Fruit fly (Drosophila melanogaster): ENCODE data around the gene CG14441.

CG14441 gene

dm6 chrX:6703237-6703636 lies 3.9 kb downstream of the CG14441 start (continued):
- no peak for TF ChIP-seq pzg (GFP tag; optimal IDR thresholded peaks at IDR 0.05)
- no peak for TF ChIP-seq CG2202 (tag; optimal IDR thresholded peaks at IDR 0.05)
- TF ChIP-seq tx (GFP tag; optimal IDR thresholded peaks at IDR 0.05): no peak
- TF ChIP-seq fd96Cb (tag; optimal IDR thresholded peaks at IDR 0.05): peak; percentile 18
- TF ChIP-seq CG17385 (GFP tag; optimal IDR thresholded peaks at IDR 0.05): peak; percentile 22
- peak; percentile 12 for TF ChIP-seq CG7556 (GFP tag; optimal IDR thresholded peaks at IDR 0.05)
- TF ChIP-seq Ssrp (tag; optimal IDR thresholded peaks at IDR 0.05): peak; percentile 5
- TF ChIP-seq NC2β (GFP tag; optimal IDR thresholded peaks at IDR 0.05): no peak
- no peak for TF ChIP-seq sim (GFP tag; IDR thresholded peaks at IDR 0.05)
- peak; percentile 19 for TF ChIP-seq CG18262 (tag; optimal IDR thresholded peaks at IDR 0.05)
- no peak for TF ChIP-seq CG10209 (GFP tag; optimal IDR thresholded peaks at IDR 0.05)
- no peak for TF ChIP-seq CG6254 (GFP tag; optimal IDR thresholded peaks at IDR 0.05)
- TF ChIP-seq CG10543 (GFP tag; optimal IDR thresholded peaks at IDR 0.05): no peak
- TF ChIP-seq NFAT (GFP tag; IDR thresholded peaks at IDR 0.05): no peak
- no peak for TF ChIP-seq B-H1 (GFP tag; IDR thresholded peaks at IDR 0.05)
- no peak for TF ChIP-seq p53 (GFP tag; optimal IDR thresholded peaks at IDR 0.05)
- TF ChIP-seq grau (tag; optimal IDR thresholded peaks at IDR 0.05): no peak
- no peak for TF ChIP-seq CG1233 (GFP tag; optimal IDR thresholded peaks at IDR 0.05)
- no peak for TF ChIP-seq en (GFP tag; optimal IDR thresholded peaks at IDR 0.05)
- TF ChIP-seq scrt (GFP tag; optimal IDR thresholded peaks at IDR 0.05): no peak
- TF ChIP-seq Hmr (GFP tag; optimal IDR thresholded peaks at IDR 0.05): no peak
- peak in 1 of 2 experiments; percentile 4 for TF ChIP-seq Pdp1 (GFP tag; optimal IDR thresholded peaks at IDR 0.05)
- TF ChIP-seq Meics (GFP tag; optimal IDR thresholded peaks at IDR 0.05): no peak
- TF ChIP-seq Scr (GFP tag; IDR thresholded peaks at IDR 0.05; ENCODE audit: partially characterized antibody): no peak

dm6 chrX:6703957-6704356 lies 4.6 kb downstream of the CG14441 start:
- TF ChIP-seq odd (GFP tag; optimal IDR thresholded peaks at IDR 0.05): no peak
- no peak for TF ChIP-seq CG12104 (GFP tag; optimal IDR thresholded peaks at IDR 0.05)
- TF ChIP-seq tll (GFP tag; optimal IDR thresholded peaks at IDR 0.05): no peak
- no peak for TF ChIP-seq z (GFP tag; IDR thresholded peaks at IDR 0.05)
- TF ChIP-seq bsh (GFP tag; optimal IDR thresholded peaks at IDR 0.05): peak in 1 of 2 experiments; percentile 24

- peak; percentile 63 for TF ChIP-seq exex (tag; optimal IDR thresholded peaks at IDR 0.05)
- TF ChIP-seq CG13123 (GFP tag; optimal IDR thresholded peaks at IDR 0.05): no peak
- peak; percentile 8 for TF ChIP-seq cwo (GFP tag; optimal IDR thresholded peaks at IDR 0.05)
- no peak for TF ChIP-seq Optix (GFP tag; IDR thresholded peaks at IDR 0.05)
- no peak for TF ChIP-seq CG2199 (GFP tag; IDR thresholded peaks at IDR 0.05)
- no peak for TF ChIP-seq CG15514 (GFP tag; optimal IDR thresholded peaks at IDR 0.05)
- TF ChIP-seq CG17361 (GFP tag; IDR thresholded peaks at IDR 0.05): peak; percentile 62; the same call in 2 of the 3 replicates
- no peak for TF ChIP-seq slou (GFP tag; optimal IDR thresholded peaks at IDR 0.05)
- no peak for TF ChIP-seq CG10979 (tag; optimal IDR thresholded peaks at IDR 0.05)
- no peak for TF ChIP-seq MESR4 (GFP tag; optimal IDR thresholded peaks at IDR 0.05)
- TF ChIP-seq CG13775 (GFP tag; optimal IDR thresholded peaks at IDR 0.05): no peak
- peak; percentile 5 for TF ChIP-seq Oli (tag; optimal IDR thresholded peaks at IDR 0.05)
- TF ChIP-seq Hsf (GFP tag; optimal IDR thresholded peaks at IDR 0.05): no peak
- peak; percentile 5 for TF ChIP-seq ind (GFP tag; optimal IDR thresholded peaks at IDR 0.05)
- TF ChIP-seq wdn (GFP tag; IDR thresholded peaks at IDR 0.05): no peak
- no peak for TF ChIP-seq CG9215 (GFP tag; IDR thresholded peaks at IDR 0.05)
- no peak for TF ChIP-seq CG12104 (GFP tag; optimal IDR thresholded peaks at IDR 0.05)
- no peak for TF ChIP-seq NC2β (GFP tag; optimal IDR thresholded peaks at IDR 0.05)
- no peak for TF ChIP-seq jigr1 (GFP tag; IDR thresholded peaks at IDR 0.05)
- no peak for TF ChIP-seq CG11093 (GFP tag; IDR thresholded peaks at IDR 0.05)
- TF ChIP-seq Sin3A (optimal IDR thresholded peaks at IDR 0.05): no peak
Observed at dm6 chrX:6705059-6705802, 5.9 kb downstream of the CG14441 start.

Measured in whole organism, embryonic.